Worm (Caenorhabditis elegans) whole organism, late embryonic: ENCODE measurements around the gene flad-1.

Experiments used
- C08G9.2 ChIP-seq: sonication (generic microtip); optimal IDR thresholded peaks from 2 replicates; lab custom pipeline; 2016; ENCODE audit warnings: mild to moderate bottlenecking, missing genetic modification characterization, moderate library complexity, missing compliant biosample characterization
- C38D4.7 ChIP-seq: fragments of 200-800 bp; sonication (Bioruptor generic); optimal IDR thresholded peaks from 2 replicates; lab custom pipeline; 2018; ENCODE audit warnings: mild to moderate bottlenecking, missing genetic modification characterization, moderate library complexity, missing compliant biosample characterization
- K02D7.2 ChIP-seq: sonication (generic microtip); optimal IDR thresholded peaks from 2 replicates; lab custom pipeline; 2017; ENCODE audit warnings: mild to moderate bottlenecking, missing genetic modification characterization, missing compliant biosample characterization
- Y22D7AL.16 ChIP-seq: sonication (generic microtip); optimal IDR thresholded peaks from 2 replicates; lab custom pipeline; 2016; ENCODE audit warnings: missing genetic modification characterization, missing compliant biosample characterization
- ama-1 ChIP-seq: fragments of 150-350 bp; optimal IDR thresholded peaks from 2 replicates; lab custom pipeline; 2014
- ceh-14 ChIP-seq: sonication (generic microtip); optimal IDR thresholded peaks from 2 replicates; lab custom pipeline; 2016; ENCODE audit warnings: missing genotype, missing genetic modification characterization, missing compliant biosample characterization
- ceh-18 ChIP-seq: sonication (generic microtip); optimal IDR thresholded peaks from 2 replicates; lab custom pipeline; 2016; ENCODE audit warnings: missing genetic modification characterization, missing compliant biosample characterization
- ceh-2 ChIP-seq: sonication (generic microtip); optimal IDR thresholded peaks from 2 replicates; lab custom pipeline; 2016; ENCODE audit warnings: missing genotype, missing genetic modification characterization, missing compliant biosample characterization
- ceh-22 ChIP-seq: sonication (generic microtip); optimal IDR thresholded peaks from 2 replicates; lab custom pipeline; 2017; ENCODE audit warnings: missing biosample characterization, missing genetic modification characterization
- ceh-30 ChIP-seq: fragments of 150-350 bp; optimal IDR thresholded peaks from 2 replicates; lab custom pipeline; 2014; ENCODE audit warnings: missing biosample characterization, missing genetic modification characterization
- ceh-31 ChIP-seq: sonication (generic microtip); optimal IDR thresholded peaks from 2 replicates; lab custom pipeline; 2016; ENCODE audit warnings: missing genetic modification characterization, missing compliant biosample characterization
- ceh-45 ChIP-seq: fragments of 200-800 bp; sonication (Bioruptor generic); IDR thresholded peaks from 2 replicates; pipeline ENCODE4 v1.3.6; 2022; ENCODE audit warnings: missing genetic modification reagents, missing genetic modification characterization, missing compliant biosample characterization
- ceh-6 ChIP-seq: fragments of 200-800 bp; sonication (Bioruptor generic); optimal IDR thresholded peaks from 2 replicates; lab custom pipeline; 2018; ENCODE audit warnings: mild to moderate bottlenecking, missing genetic modification characterization, missing compliant biosample characterization
- ceh-9 ChIP-seq: sonication (generic microtip); optimal IDR thresholded peaks from 2 replicates; lab custom pipeline; 2016; ENCODE audit warnings: mild to moderate bottlenecking, missing genetic modification characterization, inconsistent platforms, missing compliant biosample characterization
- che-1 ChIP-seq: sonication (generic microtip); optimal IDR thresholded peaks from 2 replicates; lab custom pipeline; 2016; ENCODE audit warnings: mild to moderate bottlenecking, missing genetic modification characterization, missing compliant biosample characterization
- dmd-4 ChIP-seq: sonication (generic microtip); optimal IDR thresholded peaks from 2 replicates; lab custom pipeline; 2016; ENCODE audit warnings: borderline replicate concordance, missing genetic modification characterization, missing compliant biosample characterization
- dve-1 ChIP-seq: sonication (generic microtip); optimal IDR thresholded peaks from 2 replicates; lab custom pipeline; 2017; ENCODE audit warnings: antibody characterized with exemption, mild to moderate bottlenecking, missing genetic modification characterization, missing compliant biosample characterization
- elt-2 ChIP-seq: sonication (generic microtip); optimal IDR thresholded peaks from 2 replicates; lab custom pipeline; 2016; ENCODE audit warnings: missing genetic modification reagents, missing genetic modification characterization, missing compliant biosample characterization
- fkh-6 ChIP-seq: sonication (generic microtip); optimal IDR thresholded peaks from 2 replicates; lab custom pipeline; 2016; ENCODE audit warnings: missing genetic modification characterization, missing compliant biosample characterization
- gmeb-2 ChIP-seq: sonication (generic microtip); optimal IDR thresholded peaks from 2 replicates; lab custom pipeline; 2016; ENCODE audit warnings: missing genetic modification characterization, inconsistent platforms, missing compliant biosample characterization
- hlh-30 ChIP-seq: sonication (generic microtip); optimal IDR thresholded peaks from 2 replicates; lab custom pipeline; 2017; ENCODE audit warnings: antibody characterized with exemption, missing genetic modification characterization, missing compliant biosample characterization; ENCODE audit not compliant: insufficient read depth
- hlh-6 ChIP-seq: sonication (generic microtip); optimal IDR thresholded peaks from 2 replicates; lab custom pipeline; 2016; ENCODE audit warnings: missing genotype, missing genetic modification characterization, missing compliant biosample characterization
- hlh-8 ChIP-seq: sonication (generic microtip); optimal IDR thresholded peaks from 2 replicates; lab custom pipeline; 2016; ENCODE audit warnings: missing genotype, missing genetic modification characterization, missing compliant biosample characterization
- lin-11 ChIP-seq: fragments of 200-800 bp; sonication (Bioruptor generic); optimal IDR thresholded peaks from 2 replicates; lab custom pipeline; 2018; ENCODE audit warnings: mild to moderate bottlenecking, missing genetic modification characterization, missing compliant biosample characterization
- mec-3 ChIP-seq: sonication (generic microtip); optimal IDR thresholded peaks from 2 replicates; lab custom pipeline; 2016; ENCODE audit warnings: borderline replicate concordance, missing genetic modification characterization, missing compliant biosample characterization
- nfya-1 ChIP-seq: sonication (generic microtip); optimal IDR thresholded peaks from 2 replicates; lab custom pipeline; 2017; ENCODE audit warnings: missing genetic modification characterization, mild to moderate bottlenecking, missing compliant biosample characterization, antibody characterized with exemption, moderate library complexity
- nhr-11 ChIP-seq: fragments of 150-350 bp; optimal IDR thresholded peaks from 2 replicates; lab custom pipeline; 2014; ENCODE audit warnings: missing biosample characterization, missing genetic modification characterization
- nhr-232 ChIP-seq: sonication (generic microtip); optimal IDR thresholded peaks from 2 replicates; lab custom pipeline; 2016; ENCODE audit warnings: missing genetic modification characterization, missing compliant biosample characterization
- npax-4 ChIP-seq: sonication (generic microtip); optimal IDR thresholded peaks from 2 replicates; lab custom pipeline; 2016; ENCODE audit warnings: missing genetic modification characterization, missing compliant biosample characterization
- pat-9 ChIP-seq: fragments of 200-800 bp; sonication (Bioruptor generic); optimal IDR thresholded peaks from 2 replicates; lab custom pipeline; 2018; ENCODE audit warnings: mild to moderate bottlenecking, missing genetic modification characterization, moderate library complexity, missing compliant biosample characterization
- pax-1 ChIP-seq: fragments of 150-350 bp; optimal IDR thresholded peaks from 2 replicates; lab custom pipeline; 2014; ENCODE audit warnings: missing biosample characterization, missing genetic modification characterization
- rnt-1 ChIP-seq: sonication (generic microtip); optimal IDR thresholded peaks from 2 replicates; lab custom pipeline; 2016; ENCODE audit warnings: missing genetic modification characterization, missing compliant biosample characterization
- sdc-2 ChIP-seq: sonication (generic microtip); optimal IDR thresholded peaks from 2 replicates; lab custom pipeline; 2016; ENCODE audit warnings: missing genotype, missing genetic modification characterization, missing compliant biosample characterization
- sox-2 ChIP-seq: fragments of 200-800 bp; sonication (Bioruptor generic); IDR thresholded peaks from 2 replicates; pipeline ENCODE4 v1.3.6; 2022; ENCODE audit warnings: missing genetic modification reagents, missing genetic modification characterization, missing compliant biosample characterization
- tbx-2 ChIP-seq: sonication (generic microtip); optimal IDR thresholded peaks from 2 replicates; lab custom pipeline; 2016; ENCODE audit warnings: missing genetic modification characterization, missing compliant biosample characterization
- tbx-7 ChIP-seq: sonication (generic microtip); optimal IDR thresholded peaks from 2 replicates; lab custom pipeline; 2016; ENCODE audit warnings: missing genotype, missing genetic modification characterization, missing compliant biosample characterization
- unc-55 ChIP-seq: sonication (generic microtip); optimal IDR thresholded peaks from 2 replicates; lab custom pipeline; 2017; ENCODE audit warnings: missing biosample characterization, missing genetic modification reagents, missing genetic modification characterization
- unc-86 ChIP-seq: sonication (generic microtip); optimal IDR thresholded peaks from 2 replicates; lab custom pipeline; 2016; ENCODE audit warnings: missing genetic modification characterization, missing compliant biosample characterization
- zip-5 ChIP-seq: sonication (generic microtip); optimal IDR thresholded peaks from 2 replicates; lab custom pipeline; 2016; ENCODE audit warnings: missing genetic modification characterization, missing compliant biosample characterization
- ztf-16 ChIP-seq: sonication (generic microtip); optimal IDR thresholded peaks from 2 replicates; lab custom pipeline; 2017; ENCODE audit warnings: missing genetic modification characterization, missing compliant biosample characterization

Gene flad-1

DNA sequence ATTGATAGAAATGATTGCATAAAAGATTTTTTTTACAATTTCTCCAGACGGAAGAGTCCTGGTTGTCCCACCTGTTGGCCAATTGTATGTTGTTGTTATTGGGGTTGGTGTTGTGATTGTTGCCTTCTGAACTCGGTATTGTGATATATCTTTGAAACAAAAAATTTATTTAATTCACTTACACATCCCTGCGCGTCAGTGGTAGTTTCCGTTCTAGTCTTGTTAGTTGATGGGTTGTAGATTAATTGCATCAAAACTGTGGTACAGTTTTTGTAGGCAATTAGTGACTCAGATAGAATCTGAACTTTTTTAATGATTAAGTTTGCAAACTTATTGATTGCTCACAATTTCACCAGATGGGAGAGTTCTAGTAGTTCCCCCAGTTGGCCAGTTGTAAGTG, 39.5 kb upstream of the flad-1 start:
- TF ChIP-seq gmeb-2 (no peak), pax-1 (no peak), C08G9.2 (tag; lab: Kevin White, UChicago) (no peak), zip-5 (tag; lab: Kevin White, UChicago) (no peak), nhr-11 (no peak), rnt-1 (tag; lab: Kevin White, UChicago) (no peak), sdc-2 (tag; lab: Kevin White, UChicago) (no peak), tbx-7 (tag; lab: Kevin White, UChicago) (no peak), nfya-1 (tag; lab: Kevin White, UChicago) (no peak), ztf-16 (tag; lab: Kevin White, UChicago) (no peak), unc-86 (tag; lab: Kevin White, UChicago) (no peak), ceh-18 (tag; lab: Kevin White, UChicago) (no peak), hlh-8 (tag; lab: Kevin White, UChicago) (no peak), elt-2 (tag; lab: Kevin White, UChicago) (no peak), ceh-45 (GFP tag; lab: Robert Waterston, UW) (no peak)
- TF ChIP-seq, all 69 proteins: peak for 0

DNA sequence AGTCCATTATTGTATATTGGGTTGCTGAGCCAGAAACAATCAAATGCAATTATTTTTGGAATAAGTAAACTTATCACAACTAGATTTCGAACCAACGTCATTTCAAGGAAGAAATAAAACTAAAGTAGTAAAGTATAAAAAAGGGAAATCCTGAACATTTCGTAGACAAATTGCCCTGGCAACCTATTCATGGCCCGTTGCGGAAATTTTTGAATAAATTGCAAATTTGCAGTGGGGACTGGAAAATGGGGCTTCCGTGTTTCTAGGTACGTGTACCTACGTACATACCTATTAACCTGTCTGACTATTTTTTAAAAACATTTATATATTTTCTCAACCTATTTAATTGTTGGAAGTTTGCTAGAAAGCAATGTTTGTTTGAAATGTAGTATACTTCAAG, 28.9 kb upstream of the flad-1 start, which contains the start of gene F26C11.3:
TSS of gene F26C11.3 (minus strand) at position 101 of the 400 bp plus-strand sequence.
- TF ChIP-seq tbx-2 (tag; lab: Kevin White, UChicago) (no peak), lin-11 (tag; lab: Kevin White, UChicago) (no peak), pat-9 (no peak), ceh-18 (tag; lab: Kevin White, UChicago) (no peak), dmd-4 (tag; lab: Kevin White, UChicago) (no peak), mec-3 (tag; lab: Kevin White, UChicago) (no peak), ceh-31 (no peak), unc-55 (GFP tag; lab: Kevin White, UChicago) (no peak), fkh-6 (tag; lab: Kevin White, UChicago) (no peak), C38D4.7 (no peak), elt-2 (tag; lab: Kevin White, UChicago) (no peak), ceh-2 (tag; lab: Kevin White, UChicago) (no peak), che-1 (no peak), hlh-30 (tag; lab: Kevin White, UChicago) (no peak), ama-1 (no peak), ceh-14 (tag; lab: Kevin White, UChicago) (no peak), K02D7.2 (tag; lab: Kevin White, UChicago) (no peak)

DNA sequence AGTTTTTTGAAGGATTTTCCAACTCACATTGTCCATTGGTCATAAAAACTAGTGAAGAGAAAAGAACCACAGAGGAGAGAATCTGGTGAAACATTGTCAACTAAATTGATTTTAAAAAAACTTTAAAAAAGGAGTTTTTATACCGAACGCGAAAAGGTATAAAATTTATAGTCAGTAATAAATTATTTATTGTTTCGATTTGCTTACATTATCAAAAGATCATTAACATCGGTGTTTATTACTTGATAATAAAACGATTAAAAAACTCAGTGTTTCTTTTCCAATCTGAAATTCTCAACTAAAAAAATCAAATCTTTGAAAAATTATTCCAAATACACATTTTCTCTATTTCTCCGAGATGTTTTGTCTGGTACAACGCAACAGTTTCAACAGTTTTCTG, 27.8 kb upstream of the flad-1 start, which contains the start of gene F26C11.4:
TSS of gene F26C11.4 (minus strand) at position 101 of the 400 bp plus-strand sequence.
- TF ChIP-seq Y22D7AL.16 (tag; lab: Kevin White, UChicago) (no peak), sdc-2 (tag; lab: Kevin White, UChicago) (no peak), ceh-9 (no peak), elt-2 (tag; lab: Kevin White, UChicago) (no peak), ceh-30 (tag; lab: Kevin White, UChicago) (no peak), hlh-6 (tag; lab: Kevin White, UChicago) (no peak), hlh-8 (tag; lab: Kevin White, UChicago) (no peak), ceh-14 (tag; lab: Kevin White, UChicago) (no peak), gmeb-2 (no peak), npax-4 (tag; lab: Kevin White, UChicago) (no peak)

- no peak for TF ChIP-seq ceh-30 (tag; lab: Kevin White, UChicago)
- TF ChIP-seq ceh-6 (GFP tag; lab: Kevin White, UChicago) = no peak
- no peak for TF ChIP-seq C38D4.7
- no peak for TF ChIP-seq sox-2
- no peak for TF ChIP-seq nhr-232 (tag; lab: Kevin White, UChicago)
- TF ChIP-seq ceh-31 = no peak
- TF ChIP-seq ceh-22 (tag; lab: Kevin White, UChicago) = no peak
- no peak for TF ChIP-seq dve-1
- no peak for TF ChIP-seq Y22D7AL.16 (tag; lab: Kevin White, UChicago)
- TF ChIP-seq pax-1 = no peak
Observed at ce11 chrII:9917904-9918303, 26.0 kb upstream of the flad-1 start, which contains the start of gene C05C10.8. TSS of gene C05C10.8 (minus strand) at chrII:9918004.
